Worm (Caenorhabditis elegans): ENCODE measurements around the gene F44A6.3.

F44A6.3 gene

DNA sequence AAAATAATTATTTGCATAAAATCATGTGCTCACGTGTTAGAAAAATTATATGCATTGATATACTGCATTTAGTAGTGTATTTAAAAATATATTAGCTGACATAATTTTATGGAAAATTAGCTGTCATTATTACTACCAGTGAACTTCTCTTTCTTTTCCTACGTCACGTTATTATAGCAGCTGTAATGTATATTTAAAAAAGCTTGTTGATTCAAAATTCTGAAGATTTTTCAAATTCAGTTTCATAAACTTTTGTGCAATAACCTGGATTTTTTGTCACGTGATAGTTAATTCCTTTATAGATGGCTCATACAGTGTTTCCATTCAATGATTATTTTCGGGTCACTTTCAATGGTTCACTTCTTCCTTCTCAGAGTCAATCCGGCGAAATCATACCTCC, at the start of gene F44A6.3:
TSS of gene F44A6.3 (plus strand) at position 301 of the 400 bp plus-strand sequence.
- no peak for TF ChIP-seq D1046.2 (GFP tag; IDR thresholded peaks at IDR 0.05)
- no peak for TF ChIP-seq spr-1 (tag; optimal IDR thresholded peaks at IDR 0.05)
- no peak for TF ChIP-seq set-16 (GFP tag; IDR thresholded peaks at IDR 0.05)
- no peak for TF ChIP-seq nhr-42 (GFP tag; IDR thresholded peaks at IDR 0.05)
- TF ChIP-seq Y5F2A.4 (GFP tag; optimal IDR thresholded peaks at IDR 0.05): no peak
- no peak for TF ChIP-seq saeg-2 (GFP tag; IDR thresholded peaks at IDR 0.05)
- TF ChIP-seq dmd-9 (GFP tag; IDR thresholded peaks at IDR 0.05): no peak
- TF ChIP-seq lin-13 (GFP tag; optimal IDR thresholded peaks at IDR 0.05): no peak
- no peak for TF ChIP-seq egl-43 (GFP tag; IDR thresholded peaks at IDR 0.05)
- no peak for TF ChIP-seq daf-19 (GFP tag; conservative IDR thresholded peaks at IDR 0.05)
- no peak for TF ChIP-seq F10B5.3 (tag; optimal IDR thresholded peaks at IDR 0.05)
- no peak for TF ChIP-seq ces-1 (GFP tag; optimal IDR thresholded peaks at IDR 0.05)
- TF ChIP-seq pqm-1 (tag; optimal IDR thresholded peaks at IDR 0.05): no peak
- no peak for TF ChIP-seq zfp-2 (tag; optimal IDR thresholded peaks at IDR 0.05)
- TF ChIP-seq ztf-7 (tag; optimal IDR thresholded peaks at IDR 0.05): no peak
- TF ChIP-seq daf-8 (GFP tag; IDR thresholded peaks at IDR 0.05): no peak

- TF ChIP-seq hlh-30 (tag; optimal IDR thresholded peaks at IDR 0.05; ENCODE audit: insufficient read depth) (no peak), ces-1 (GFP tag; optimal IDR thresholded peaks at IDR 0.05) (peak; percentile 11), aha-1 (tag) (peak; percentile 27), fkh-10 (GFP tag; optimal IDR thresholded peaks at IDR 0.05) (peak; percentile 57)
Observed at ce11 chrX:10163212-10163611, 49.4 kb upstream of the F44A6.3 start.

- TF ChIP-seq hmg-1.1 (GFP tag; IDR thresholded peaks at IDR 0.05) (no peak), Y48G9A.11 (GFP tag; IDR thresholded peaks at IDR 0.05) (no peak), nhr-28 (tag; optimal IDR thresholded peaks at IDR 0.05) (no peak), dmd-9 (GFP tag; IDR thresholded peaks at IDR 0.05) (no peak), mxl-2 (GFP tag; conservative IDR thresholded peaks at IDR 0.05) (no peak), dve-1 (tag; optimal IDR thresholded peaks at IDR 0.05; ENCODE audit: insufficient read depth) (no peak), unc-62 (GFP tag; optimal IDR thresholded peaks at IDR 0.05 in 1 of 2) (no peak), unc-62 (tag; optimal IDR thresholded peaks at IDR 0.05) (no peak), F44E2.7 (GFP tag; IDR thresholded peaks at IDR 0.05) (no peak), egl-43 (GFP tag; IDR thresholded peaks at IDR 0.05) (no peak), spr-3 (GFP tag; optimal IDR thresholded peaks at IDR 0.05) (no peak), nhr-77 (tag; optimal IDR thresholded peaks at IDR 0.05) (no peak), ceh-32 (tag; optimal IDR thresholded peaks at IDR 0.05; ENCODE audit: poor library complexity) (no peak), ZK337.2 (GFP tag; IDR thresholded peaks at IDR 0.05) (no peak), php-3 (GFP tag; IDR thresholded peaks at IDR 0.05) (no peak), tra-1 (GFP tag; IDR thresholded peaks at IDR 0.05) (no peak), T20F7.1 (GFP tag; optimal IDR thresholded peaks at IDR 0.05) (no peak), lsy-2 (tag; optimal IDR thresholded peaks at IDR 0.05) (no peak)
Observed at ce11 chrX:10167005-10167404, 45.6 kb upstream of the F44A6.3 start, which contains the start of gene rnp-9. rnp-9 (plus strand) TSS chrX:10167305.

DNA sequence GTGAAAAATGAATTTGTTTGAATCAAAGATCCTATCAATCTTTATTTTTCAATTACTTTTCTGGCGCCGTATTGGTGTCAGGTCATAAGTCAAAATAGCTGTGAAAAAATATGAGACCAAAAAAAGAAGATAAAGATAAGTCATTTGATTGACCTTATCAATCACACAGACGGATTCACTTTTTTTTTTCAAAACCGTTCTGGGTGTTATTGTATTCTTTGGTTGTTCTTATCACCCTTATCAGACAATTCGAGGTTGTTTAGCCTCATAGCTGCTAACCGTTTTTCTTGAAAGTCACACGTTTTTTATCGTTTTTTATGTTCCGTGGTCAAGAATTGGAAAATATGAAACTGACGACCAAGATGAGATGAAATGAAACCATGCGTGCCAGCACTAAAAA, 44.0 kb upstream of the F44A6.3 start:
- TF ChIP-seq dmd-6 (GFP tag; IDR thresholded peaks at IDR 0.05) (peak; percentile 40; the same call in 1 of the 2 replicates), hlh-11 (tag; optimal IDR thresholded peaks at IDR 0.05) (peak; percentile 49), nhr-28 (tag; optimal IDR thresholded peaks at IDR 0.05) (peak; percentile 63), T26A8.4 (GFP tag; IDR thresholded peaks at IDR 0.05) (no peak), dve-1 (tag; optimal IDR thresholded peaks at IDR 0.05; ENCODE audit: insufficient read depth) (peak; percentile 22), nhr-25 (tag; optimal IDR thresholded peaks at IDR 0.05; ENCODE audit: borderline replicate concordance, insufficient read depth) (peak; percentile 75), tra-1 (GFP tag; IDR thresholded peaks at IDR 0.05) (0 out of 2 replicates have a peak, but pooled peaks have one; percentile 41), aha-1 (tag) (peak; percentile 48), set-16 (GFP tag; IDR thresholded peaks at IDR 0.05) (no peak), lin-39 (tag; optimal IDR thresholded peaks at IDR 0.05) (no peak), hlh-30 (tag; optimal IDR thresholded peaks at IDR 0.05; ENCODE audit: insufficient read depth) (peak; percentile 41), unc-62 (GFP tag; optimal IDR thresholded peaks at IDR 0.05 in 1 of 2) (peak in 1 of 2 experiments; percentile 90), unc-62 (tag; optimal IDR thresholded peaks at IDR 0.05) (no peak), lin-1 (GFP tag; IDR thresholded peaks at IDR 0.05) (no peak)
